Fruit fly (Drosophila melanogaster) whole organism, embryonic: Measurements from ENCODE around the gene Osi19.
A peak's percentile ranks its signal among the peaks of the same experiment; 100 is the strongest.

Experiments used
- Bdp1 ChIP-seq: fragments of 200-800 bp; sonication (Bioruptor generic); optimal IDR thresholded peaks from 3 replicates; lab custom pipeline; 2016; ENCODE audit warnings: missing biosample characterization, missing genetic modification characterization
- BtbVII ChIP-seq: fragments of 200-800 bp; sonication (Bioruptor generic); optimal IDR thresholded peaks from 3 replicates; lab custom pipeline; 2017; ENCODE audit warnings: missing biosample characterization, mild to moderate bottlenecking, missing genetic modification characterization
- CG10366 ChIP-seq: fragments of 200-800 bp; sonication (Bioruptor generic); IDR thresholded peaks from 2 replicates; pipeline ENCODE4 v1.3.6; 2022; ENCODE audit warnings: missing biosample characterization, missing genetic modification characterization
- CG12219 ChIP-seq: fragments of 200-800 bp; sonication (Bioruptor generic); optimal IDR thresholded peaks from 3 replicates; lab custom pipeline; 2018; ENCODE audit warnings: missing biosample characterization, mild to moderate bottlenecking, missing genetic modification characterization
- CG12659 ChIP-seq: fragments of 200-800 bp; sonication (Bioruptor generic); optimal IDR thresholded peaks from 3 replicates; lab custom pipeline; 2017; ENCODE audit warnings: mild to moderate bottlenecking, missing biosample characterization, missing genetic modification reagents, missing genetic modification characterization
- CG12769 ChIP-seq: fragments of 200-800 bp; sonication (Bioruptor generic); optimal IDR thresholded peaks from 2 replicates; lab custom pipeline; 2019; ENCODE audit warnings: missing biosample characterization, mild to moderate bottlenecking, missing genetic modification characterization, moderate library complexity
- CG13894 ChIP-seq: fragments of 200-800 bp; sonication (Bioruptor generic); optimal IDR thresholded peaks from 3 replicates; lab custom pipeline; 2018; ENCODE audit warnings: missing biosample characterization, mild to moderate bottlenecking, missing genetic modification characterization, moderate library complexity
- CG14667 ChIP-seq: fragments of 200-800 bp; sonication (Bioruptor generic); IDR thresholded peaks from 2 replicates; pipeline ENCODE4 v1.3.6; 2022; ENCODE audit warnings: missing biosample characterization, missing genetic modification characterization
- CG1603 ChIP-seq: fragments of 200-800 bp; sonication (Bioruptor generic); optimal IDR thresholded peaks from 2 replicates; lab custom pipeline; 2019; ENCODE audit warnings: missing biosample characterization, mild to moderate bottlenecking, missing genetic modification characterization, moderate library complexity
- CG17361 ChIP-seq: fragments of 200-800 bp; sonication (Bioruptor generic); IDR thresholded peaks from 3 replicates; pipeline ENCODE4 v1.3.6; 2022; ENCODE audit warnings: missing biosample characterization, missing genetic modification characterization
- CG2889 ChIP-seq: fragments of 200-800 bp; sonication (Bioruptor generic); IDR thresholded peaks from 3 replicates; pipeline ENCODE4 v1.3.6; 2022; ENCODE audit warnings: missing biosample characterization, missing genetic modification characterization
- CG3065 ChIP-seq: fragments of 200-800 bp; sonication (Bioruptor generic); optimal IDR thresholded peaks from 2 replicates; lab custom pipeline; 2016; ENCODE audit warnings: missing biosample characterization, missing genetic modification characterization
- CG31388 ChIP-seq: fragments of 200-800 bp; sonication (Bioruptor generic); optimal IDR thresholded peaks from 2 replicates; lab custom pipeline; 2016; ENCODE audit warnings: missing biosample characterization, missing genetic modification characterization
- CG33213 ChIP-seq: fragments of 200-800 bp; sonication (Bioruptor generic); optimal IDR thresholded peaks from 3 replicates; lab custom pipeline; 2016; ENCODE audit warnings: missing biosample characterization, missing genetic modification characterization
- CG7271 ChIP-seq: fragments of 200-800 bp; sonication (Bioruptor generic); optimal IDR thresholded peaks from 2 replicates; lab custom pipeline; 2018; ENCODE audit warnings: missing biosample characterization, mild to moderate bottlenecking, missing genetic modification characterization, moderate library complexity
- CG8281 ChIP-seq: fragments of 200-800 bp; sonication (Bioruptor generic); optimal IDR thresholded peaks from 2 replicates; lab custom pipeline; 2018; ENCODE audit warnings: missing biosample characterization, mild to moderate bottlenecking, missing genetic modification characterization, moderate library complexity
- CG9609 ChIP-seq: fragments of 200-800 bp; sonication (Bioruptor generic); optimal IDR thresholded peaks from 3 replicates; lab custom pipeline; 2016; ENCODE audit warnings: missing biosample characterization, missing genetic modification characterization
- CG9817 ChIP-seq: fragments of 200-800 bp; sonication (Bioruptor generic); optimal IDR thresholded peaks from 2 replicates; lab custom pipeline; 2018; ENCODE audit warnings: missing biosample characterization, mild to moderate bottlenecking, missing genetic modification characterization, moderate library complexity
- Doc3 ChIP-seq: fragments of 200-800 bp; sonication (Bioruptor generic); IDR thresholded peaks from 3 replicates; pipeline ENCODE4 v1.3.6; 2022; ENCODE audit warnings: missing biosample characterization, missing genetic modification characterization; ENCODE audit not compliant: partially characterized antibody
- Elba2 ChIP-seq: fragments of 200-800 bp; sonication (Bioruptor generic); optimal IDR thresholded peaks from 3 replicates; lab custom pipeline; 2016; ENCODE audit warnings: missing biosample characterization, missing genetic modification characterization
- Fer1 ChIP-seq: fragments of 200-800 bp; sonication (Bioruptor generic); optimal IDR thresholded peaks from 2 replicates; lab custom pipeline; 2017; ENCODE audit warnings: missing biosample characterization, mild to moderate bottlenecking, missing genetic modification characterization
- HLH54F ChIP-seq: fragments of 200-800 bp; sonication (Bioruptor generic); optimal IDR thresholded peaks from 3 replicates; lab custom pipeline; 2016; ENCODE audit warnings: missing biosample characterization, missing genetic modification characterization
- Hmr ChIP-seq: fragments of 200-800 bp; sonication (Bioruptor generic); optimal IDR thresholded peaks from 3 replicates; lab custom pipeline; 2017; ENCODE audit warnings: mild to moderate bottlenecking, missing biosample characterization, missing genetic modification reagents, missing genetic modification characterization
- Meics ChIP-seq: fragments of 200-800 bp; sonication (Bioruptor generic); optimal IDR thresholded peaks from 2 replicates; lab custom pipeline; 2017; ENCODE audit warnings: missing biosample characterization, mild to moderate bottlenecking, missing genetic modification characterization
- NC2α ChIP-seq: fragments of 200-800 bp; sonication (Bioruptor generic); optimal IDR thresholded peaks from 2 replicates; lab custom pipeline; 2016; ENCODE audit warnings: missing biosample characterization, missing genetic modification characterization
- NC2β ChIP-seq: fragments of 200-800 bp; sonication (Bioruptor generic); optimal IDR thresholded peaks from 2 replicates; lab custom pipeline; 2016; ENCODE audit warnings: missing biosample characterization, missing genetic modification characterization
- Rfx ChIP-seq: fragments of 200-800 bp; sonication (Bioruptor generic); IDR thresholded peaks from 2 replicates; pipeline ENCODE4 v1.3.6; 2022; ENCODE audit warnings: missing biosample characterization, missing genetic modification characterization
- Xbp1 ChIP-seq: fragments of 200-800 bp; sonication (Bioruptor generic); optimal IDR thresholded peaks from 3 replicates; lab custom pipeline; 2016; ENCODE audit warnings: missing biosample characterization, mild to moderate bottlenecking, missing genetic modification characterization
- ab ChIP-seq: fragments of 200-800 bp; sonication (Bioruptor generic); optimal IDR thresholded peaks from 2 replicates; lab custom pipeline; 2016; ENCODE audit warnings: missing biosample characterization, missing genetic modification characterization
- ara ChIP-seq: fragments of 200-800 bp; sonication (Bioruptor generic); IDR thresholded peaks from 2 replicates; pipeline ENCODE4 v1.3.6; 2022; ENCODE audit warnings: missing biosample characterization, missing genetic modification characterization
- bbx ChIP-seq: fragments of 200-800 bp; sonication (Bioruptor generic); IDR thresholded peaks from 2 replicates; pipeline ENCODE4 v1.3.6; 2022; ENCODE audit warnings: missing biosample characterization, missing genetic modification characterization; ENCODE audit not compliant: partially characterized antibody
- bsh ChIP-seq, 2 experiments: fragments of 200-800 bp; sonication (Bioruptor generic); optimal IDR thresholded peaks; 2 replicates each; lab custom pipeline; 2017 to 2018; ENCODE audit warnings: mild to moderate bottlenecking in 2 of 2, missing biosample characterization in 2 of 2, missing genetic modification characterization in 2 of 2, moderate library complexity in 1 of 2
- cas ChIP-seq: fragments of 200-800 bp; sonication (Bioruptor generic); IDR thresholded peaks from 2 replicates; pipeline ENCODE4 v1.3.6; 2022; ENCODE audit warnings: missing biosample characterization, missing genetic modification characterization
- cwo ChIP-seq: fragments of 200-800 bp; sonication (Bioruptor generic); optimal IDR thresholded peaks from 3 replicates; lab custom pipeline; 2017; ENCODE audit warnings: missing biosample characterization, missing genetic modification characterization, mild to moderate bottlenecking, moderate library complexity, missing genetic modification reagents
- dati ChIP-seq: fragments of 200-800 bp; sonication (Bioruptor generic); IDR thresholded peaks from 2 replicates; pipeline ENCODE4 v1.3.6; 2022; ENCODE audit warnings: missing biosample characterization, missing genetic modification characterization
- dmrt11E ChIP-seq: fragments of 200-800 bp; sonication (Bioruptor generic); optimal IDR thresholded peaks from 3 replicates; lab custom pipeline; 2018; ENCODE audit warnings: missing biosample characterization, mild to moderate bottlenecking, missing genetic modification characterization, moderate library complexity
- dysf ChIP-seq: fragments of 200-800 bp; sonication (Bioruptor generic); IDR thresholded peaks from 3 replicates; pipeline ENCODE4 v1.3.6; 2022; ENCODE audit warnings: missing biosample characterization, missing genetic modification characterization
- ftz-f1 ChIP-seq: fragments of 200-800 bp; sonication (Bioruptor generic); optimal IDR thresholded peaks from 2 replicates; lab custom pipeline; 2016; ENCODE audit warnings: missing biosample characterization, missing genetic modification characterization
- gt ChIP-seq: fragments of 200-800 bp; sonication (Bioruptor generic); IDR thresholded peaks from 2 replicates; pipeline ENCODE4 v1.3.6; 2022; ENCODE audit warnings: missing biosample characterization, missing genetic modification characterization
- ham ChIP-seq: fragments of 200-800 bp; sonication (Bioruptor generic); IDR thresholded peaks from 2 replicates; pipeline ENCODE4 v1.3.6; 2022; ENCODE audit warnings: missing biosample characterization, missing genetic modification characterization
- hkb ChIP-seq, 2 experiments: fragments of 200-800 bp in 1 of 2; fragments of >200 bp in 1 of 2; sonication (Bioruptor generic) in 1 of 2; IDR thresholded peaks in 1 of 2; optimal IDR thresholded peaks in 1 of 2; 2 replicates each; pipeline versions ENCODE4 v1.3.6 to Lab custom; 2017 to 2022; ENCODE audit warnings: missing biosample characterization in 1 of 2, missing genetic modification characterization in 1 of 2
- tll ChIP-seq, 2 experiments: fragments of 200-800 bp in 1 of 2; fragments of >200 bp in 1 of 2; sonication (Bioruptor generic) in 1 of 2; optimal IDR thresholded peaks; 2 replicates each; lab custom pipeline; 2017 to 2019; ENCODE audit warnings: missing biosample characterization in 2 of 2, missing genetic modification characterization in 2 of 2, mild to moderate bottlenecking in 1 of 2, moderate library complexity in 1 of 2
- ttk ChIP-seq: fragments of 200-800 bp; sonication (Bioruptor generic); IDR thresholded peaks from 2 replicates; pipeline ENCODE4 v2.1.2; 2022; ENCODE audit warnings: missing biosample characterization, missing genetic modification characterization
- tup ChIP-seq: fragments of 200-800 bp; sonication (Bioruptor generic); optimal IDR thresholded peaks from 2 replicates; lab custom pipeline; 2016; ENCODE audit warnings: missing biosample characterization, mild to moderate bottlenecking, missing genetic modification characterization, moderate library complexity
- tx ChIP-seq: fragments of 200-800 bp; sonication (Bioruptor generic); optimal IDR thresholded peaks from 2 replicates; lab custom pipeline; 2016; ENCODE audit warnings: missing biosample characterization, missing genetic modification characterization
- vvl ChIP-seq: fragments of 200-800 bp; sonication (Bioruptor generic); IDR thresholded peaks from 2 replicates; pipeline ENCODE4 v1.3.6; 2022; ENCODE audit warnings: missing biosample characterization, missing genetic modification characterization
- wek ChIP-seq: fragments of 200-800 bp; sonication (Bioruptor generic); optimal IDR thresholded peaks from 3 replicates; lab custom pipeline; 2018; ENCODE audit warnings: missing biosample characterization, mild to moderate bottlenecking, missing genetic modification characterization, moderate library complexity
- zen2 ChIP-seq: fragments of 200-800 bp; sonication (Bioruptor generic); IDR thresholded peaks from 3 replicates; pipeline ENCODE4 v1.3.6; 2022; ENCODE audit warnings: missing biosample characterization, missing genetic modification characterization; ENCODE audit not compliant: partially characterized antibody

Osi19 gene

dm6 chr3R:6373512-6374306 is 38.5 kb downstream of the Osi19 start (continued):
- TF ChIP-seq CG9817 (peak; percentile 37), Bdp1 (GFP tag; lab: Kevin White, UChicago) (peak; percentile 1), vvl (GFP tag; lab: Robert Waterston, UW) (peak; percentile 59; the same call in 1 of the 2 replicates), dati (GFP tag; lab: Robert Waterston, UW) (no peak), HLH54F (no peak), CG10366 (0 out of 2 replicates have a peak, but pooled peaks have one; percentile 13), cwo (peak; percentile 25), bbx (0 out of 2 replicates have a peak, but pooled peaks have one; percentile 9), NC2α (no peak), CG33213 (GFP tag; lab: Kevin White, UChicago) (peak; percentile 32), Hmr (GFP tag; lab: Kevin White, UChicago) (peak; percentile 78), CG31388 (no peak), Elba2 (GFP tag; lab: Kevin White, UChicago) (no peak), CG1603 (tag; lab: Kevin White, UChicago) (peak; percentile 47), Xbp1 (GFP tag; lab: Kevin White, UChicago) (peak; percentile 30), hkb (optimal IDR thresholded peaks at IDR 0.05; lab: Kevin White, UChicago) (no peak), hkb (GFP tag; IDR thresholded peaks at IDR 0.05; lab: Robert Waterston, UW) (peak; percentile 62), ara (0 out of 2 replicates have a peak, but pooled peaks have one; percentile 26), wek (GFP tag; lab: Kevin White, UChicago) (peak; percentile 79), BtbVII (peak; percentile 72), CG12659 (GFP tag; lab: Kevin White, UChicago) (peak; percentile 71), ttk (no peak), CG3065 (no peak), gt (GFP tag; lab: Robert Waterston, UW) (no peak), Meics (GFP tag; lab: Kevin White, UChicago) (peak; percentile 96), tx (GFP tag; lab: Kevin White, UChicago) (peak; percentile 6), CG2889 (GFP tag; lab: Robert Waterston, UW) (0 out of 3 replicates have a peak, but pooled peaks have one; percentile 18), tll (GFP tag; optimal IDR thresholded peaks at IDR 0.05; lab: Kevin White, UChicago) (no peak), CG13894 (tag; lab: Kevin White, UChicago) (peak; percentile 28), dysf (GFP tag; lab: Robert Waterston, UW) (no peak; the same call in 2 of the 3 replicates), CG12219 (peak; percentile 6), Rfx (GFP tag; lab: Robert Waterston, UW) (peak; percentile 77), zen2 (GFP tag; lab: Robert Waterston, UW) (no peak), tup (peak; percentile 12), ab (no peak), cas (GFP tag; lab: Robert Waterston, UW) (no peak), CG12769 (tag; lab: Kevin White, UChicago) (peak; percentile 73), dmrt11E (no peak), Doc3 (GFP tag; lab: Robert Waterston, UW) (peak; percentile 26; the same call in 2 of the 3 replicates), NC2β (GFP tag; lab: Kevin White, UChicago) (no peak), CG8281 (peak; percentile 3), CG14667 (no peak), ham (GFP tag; lab: Robert Waterston, UW) (no peak), bsh (GFP tag; optimal IDR thresholded peaks at IDR 0.05; lab: Kevin White, UChicago) (peak in 1 of 2 experiments; percentile 40), CG9609 (no peak), CG7271 (tag; lab: Kevin White, UChicago) (no peak), Fer1 (peak; percentile 67), ftz-f1 (no peak), CG17361 (GFP tag; lab: Robert Waterston, UW) (no peak; the same call in 2 of the 3 replicates)
